Worm (Caenorhabditis elegans) whole organism, L3 larva: Measurements from ENCODE around the gene srxa-2.

Experiments used
- ama-1 ChIP-seq: fragments of 150-350 bp; optimal IDR thresholded peaks from 2 replicates; lab custom pipeline; 2018
- elt-1 ChIP-seq: fragments of 150-350 bp; optimal IDR thresholded peaks from 2 replicates; lab custom pipeline; 2014; ENCODE audit warnings: missing biosample characterization, missing genetic modification characterization
- eor-1 ChIP-seq, 2 experiments: fragments of 150-350 bp; optimal IDR thresholded peaks; 2 replicates each; lab custom pipeline; 2014 to 2018; ENCODE audit warnings: missing biosample characterization in 2 of 2, missing genetic modification characterization in 2 of 2
- lin-39 ChIP-seq: fragments of 150-350 bp; optimal IDR thresholded peaks from 2 replicates; lab custom pipeline; 2018; ENCODE audit warnings: missing biosample characterization, missing genetic modification reagents, missing genetic modification characterization
- nhr-11 ChIP-seq: fragments of 150-350 bp; optimal IDR thresholded peaks from 2 replicates; lab custom pipeline; 2014; ENCODE audit warnings: missing biosample characterization, missing genetic modification characterization
- pha-4 ChIP-seq: fragments of 150-350 bp; optimal IDR thresholded peaks from 2 replicates; lab custom pipeline; 2014; ENCODE audit warnings: missing biosample characterization, missing genetic modification reagents, missing genetic modification characterization
- snpc-4 ChIP-seq: fragments of 150-350 bp; optimal IDR thresholded peaks from 2 replicates; lab custom pipeline; 2014; ENCODE audit warnings: missing biosample characterization, missing genetic modification characterization
- unc-62 ChIP-seq: fragments of 150-350 bp; sonication (generic microtip); optimal IDR thresholded peaks from 4 replicates; lab custom pipeline; 2014; ENCODE audit warnings: missing biosample characterization, missing genetic modification reagents, missing genetic modification characterization

ce11 chrIV:9445407-9445806, 22.2 kb downstream of the srxa-2 start, which contains the start of gene hsp-12.3:
- TF ChIP-seq lin-39 (no peak), elt-1 (no peak), unc-62 (GFP tag; lab: Kevin White, UChicago) (no peak), eor-1 (tag; optimal IDR thresholded peaks at IDR 0.05; lab: Kevin White, UChicago) (no peak), nhr-11 (tag; lab: Kevin White, UChicago) (no peak), ama-1 (lab: Kevin White, UChicago) (no peak), snpc-4 (tag; lab: Kevin White, UChicago) (no peak), pha-4 (tag; lab: Kevin White, UChicago) (no peak)
